In genomic region chrIV:13954578-13954977, ce11 we compare ENCODE assay signal across 2 worm cellular contexts.
A peak's percentile ranks its signal among the peaks of the same experiment; 100 is the strongest.
TF ChIP-seq lines count a peak whose summit lies in the region.

No protein-coding gene starts in this region.

TF ChIP-seq in whole organism, L4 larva, 104 proteins besides CTCF, POLR2A, EP300 and RAD21:
- TF ChIP-seq dpl-1 (GFP tag; optimal IDR thresholded peaks at IDR 0.05; lab: Kevin White, UChicago) (no peak), snpc-1.2 (GFP tag; IDR thresholded peaks at IDR 0.05; lab: Robert Waterston, UW) (peak; percentile 67; the same call in 1 of the 2 replicates)

TF ChIP-seq in whole organism, young adult, 124 proteins besides CTCF, POLR2A, EP300 and RAD21:
- TF ChIP-seq sptf-2 (GFP tag; optimal IDR thresholded peaks at IDR 0.05; lab: Kevin White, UChicago) (no peak), attf-6 (GFP tag; IDR thresholded peaks at IDR 0.05; lab: Robert Waterston, UW) (peak; percentile 74), ceh-79 (tag; optimal IDR thresholded peaks at IDR 0.05; lab: Kevin White, UChicago) (no peak), snpc-4 (GFP tag; optimal IDR thresholded peaks at IDR 0.05; lab: Kevin White, UChicago) (peak; percentile 7), snpc-4 (tag; optimal IDR thresholded peaks at IDR 0.05; lab: Kevin White, UChicago) (peak in 1 of 4 experiments; percentile 22)
